Worm (Caenorhabditis elegans): ENCODE data around the gene nspb-9.

nspb-9 gene

ce11 chrII:14626883-14627282, 46.2 kb downstream of the nspb-9 start:
- TF ChIP-seq blmp-1 (tag; optimal IDR thresholded peaks at IDR 0.05) (peak; percentile 7), pha-4 (tag; optimal IDR thresholded peaks at IDR 0.05) (no peak)

ce11 chrII:14627330-14627729, 46.7 kb downstream of the nspb-9 start, which contains the start of gene tag-297:
tag-297 (plus strand) TSS chrII:14627630.
- TF ChIP-seq unc-39 (tag; optimal IDR thresholded peaks at IDR 0.05) (no peak), lsy-2 (tag; optimal IDR thresholded peaks at IDR 0.05) (no peak), blmp-1 (tag; optimal IDR thresholded peaks at IDR 0.05) (no peak), lin-32 (GFP tag; optimal IDR thresholded peaks at IDR 0.05) (no peak), elt-3 (tag; optimal IDR thresholded peaks at IDR 0.05) (no peak), hlh-1 (tag; optimal IDR thresholded peaks at IDR 0.05) (no peak), nhr-237 (tag; optimal IDR thresholded peaks at IDR 0.05) (no peak), nhr-28 (tag; optimal IDR thresholded peaks at IDR 0.05) (no peak), tbx-8 (GFP tag; optimal IDR thresholded peaks at IDR 0.05) (no peak), ham-2 (GFP tag; optimal IDR thresholded peaks at IDR 0.05) (no peak), nhr-76 (tag; optimal IDR thresholded peaks at IDR 0.05) (no peak), elt-1 (tag; optimal IDR thresholded peaks at IDR 0.05; ENCODE audit: borderline replicate concordance, insufficient read depth) (no peak), drap-1 (GFP tag; optimal IDR thresholded peaks at IDR 0.05) (no peak), M03D4.4 (tag; optimal IDR thresholded peaks at IDR 0.05) (no peak), ces-1 (GFP tag; optimal IDR thresholded peaks at IDR 0.05) (no peak), ceh-39 (tag; optimal IDR thresholded peaks at IDR 0.05) (no peak)
